Fruit fly (Drosophila melanogaster) whole organism, embryonic: Measurements from ENCODE around the gene CG5509.
"Not testable (repeated sequence)": the region's sequence is repeated elsewhere in the genome, so short reads cannot be mapped to it uniquely, and the experiment has no call there.

ENCODE experiments used
- Blimp-1 ChIP-seq: fragments of 200-800 bp; sonication (Bioruptor generic); optimal IDR thresholded peaks from 3 replicates; lab custom pipeline; 2018; ENCODE audit warnings: missing biosample characterization, missing genetic modification characterization, mild to moderate bottlenecking, moderate library complexity, missing genetic modification reagents
- CG10274 ChIP-seq: fragments of 200-800 bp; sonication (Bioruptor generic); optimal IDR thresholded peaks from 3 replicates; lab custom pipeline; 2017; ENCODE audit warnings: missing biosample characterization, mild to moderate bottlenecking, missing genetic modification characterization
- CG10654 ChIP-seq: fragments of 200-800 bp; sonication (Bioruptor generic); optimal IDR thresholded peaks from 2 replicates; lab custom pipeline; 2016; ENCODE audit warnings: missing biosample characterization, missing genetic modification characterization
- CG11093 ChIP-seq: fragments of 200-800 bp; sonication (Bioruptor generic); IDR thresholded peaks from 3 replicates; pipeline ENCODE4 v1.3.6; 2022; ENCODE audit warnings: missing biosample characterization, missing genetic modification characterization
- CG12391 ChIP-seq: fragments of 200-800 bp; sonication (Bioruptor generic); optimal IDR thresholded peaks from 3 replicates; lab custom pipeline; 2018; ENCODE audit warnings: missing biosample characterization, mild to moderate bottlenecking, missing genetic modification characterization, moderate library complexity
- CG14050 ChIP-seq: fragments of 200-800 bp; sonication (Bioruptor generic); IDR thresholded peaks from 3 replicates; pipeline ENCODE4 v1.3.6; 2022; ENCODE audit warnings: missing biosample characterization, missing genetic modification characterization
- CG14860 ChIP-seq: fragments of 200-800 bp; sonication (Bioruptor generic); IDR thresholded peaks from 3 replicates; pipeline ENCODE4 v1.3.6; 2022; ENCODE audit warnings: missing biosample characterization, missing genetic modification characterization; ENCODE audit not compliant: partially characterized antibody
- CG32772 ChIP-seq: fragments of 200-800 bp; sonication (Bioruptor generic); IDR thresholded peaks from 2 replicates; pipeline ENCODE4 v1.3.6; 2022; ENCODE audit warnings: missing biosample characterization, missing genetic modification characterization
- CG4424 ChIP-seq: fragments of 200-800 bp; sonication (Bioruptor generic); optimal IDR thresholded peaks from 3 replicates; lab custom pipeline; 2016; ENCODE audit warnings: missing biosample characterization, missing genetic modification characterization
- CG5180 ChIP-seq: fragments of 200-800 bp; sonication (Bioruptor generic); optimal IDR thresholded peaks from 3 replicates; lab custom pipeline; 2017; ENCODE audit warnings: missing biosample characterization, missing genetic modification characterization, mild to moderate bottlenecking, moderate library complexity, missing genetic modification reagents
- CG9727 ChIP-seq: fragments of 200-800 bp; sonication (Bioruptor generic); optimal IDR thresholded peaks from 3 replicates; lab custom pipeline; 2017; ENCODE audit warnings: missing biosample characterization, mild to moderate bottlenecking, missing genetic modification characterization
- CTCF ChIP-seq: fragments of 200-800 bp; sonication (Bioruptor generic); optimal IDR thresholded peaks from 2 replicates; lab custom pipeline; 2017; ENCODE audit warnings: missing biosample characterization, mild to moderate bottlenecking, missing genetic modification characterization, moderate library complexity
- Camta ChIP-seq: fragments of 200-800 bp; sonication (Bioruptor generic); optimal IDR thresholded peaks from 2 replicates; lab custom pipeline; 2016; ENCODE audit warnings: missing biosample characterization, missing genetic modification characterization
- D19A ChIP-seq: fragments of 200-800 bp; optimal IDR thresholded peaks from 3 replicates; lab custom pipeline; 2019; ENCODE audit warnings: missing biosample characterization, mild to moderate bottlenecking, missing genetic modification characterization, moderate library complexity
- Dad ChIP-seq: fragments of 200-800 bp; sonication (Bioruptor generic); optimal IDR thresholded peaks from 3 replicates; lab custom pipeline; 2016; ENCODE audit warnings: missing biosample characterization, missing genetic modification characterization
- Deaf1 ChIP-seq: fragments of 200-800 bp; optimal IDR thresholded peaks from 3 replicates; lab custom pipeline; 2019; ENCODE audit warnings: missing biosample characterization, mild to moderate bottlenecking, missing genetic modification characterization, moderate library complexity
- Dfd ChIP-seq, 2 experiments: fragments of >200 bp; optimal IDR thresholded peaks; 2 replicates each; lab custom pipeline; 2017; ENCODE audit warnings: missing biosample characterization in 2 of 2, missing genetic modification characterization in 2 of 2
- Dll ChIP-seq: fragments of 200-800 bp; sonication (Bioruptor generic); IDR thresholded peaks from 4 replicates; pipeline ENCODE4 v1.3.6; 2022; ENCODE audit warnings: missing biosample characterization, missing genetic modification characterization; ENCODE audit not compliant: partially characterized antibody
- Gug ChIP-seq: fragments of 200-800 bp; sonication (Bioruptor generic); IDR thresholded peaks from 4 replicates; pipeline ENCODE4 v1.3.6; 2022; ENCODE audit warnings: missing biosample characterization, missing genetic modification characterization
- Jarid2 ChIP-seq: fragments of 200-800 bp; sonication (Bioruptor generic); optimal IDR thresholded peaks from 3 replicates; lab custom pipeline; 2017; ENCODE audit warnings: mild to moderate bottlenecking, missing biosample characterization, missing genetic modification reagents, missing genetic modification characterization
- Med ChIP-seq: fragments of 200-800 bp; sonication (Bioruptor generic); peaks from one replicate; lab custom pipeline; 2016; ENCODE audit warnings: missing biosample characterization, missing genetic modification characterization, mild to moderate bottlenecking, inconsistent platforms, moderate library complexity
- Mes4 ChIP-seq: fragments of 200-800 bp; sonication (Bioruptor generic); optimal IDR thresholded peaks from 2 replicates; lab custom pipeline; 2016; ENCODE audit warnings: missing biosample characterization, missing genetic modification characterization
- NfI ChIP-seq: fragments of 200-800 bp; sonication (Bioruptor generic); optimal IDR thresholded peaks from 3 replicates; lab custom pipeline; 2018; ENCODE audit warnings: missing biosample characterization, mild to moderate bottlenecking, missing genetic modification characterization, moderate library complexity
- TFAM ChIP-seq: fragments of 200-800 bp; sonication (Bioruptor generic); optimal IDR thresholded peaks from 2 replicates; lab custom pipeline; 2017; ENCODE audit warnings: missing biosample characterization, missing genetic modification characterization, inconsistent platforms
- Tbp ChIP-seq: fragments of >200 bp; optimal IDR thresholded peaks from 2 replicates; lab custom pipeline; 2018; ENCODE audit warnings: missing biosample characterization, missing genetic modification characterization
- Trl ChIP-seq, 3 experiments: fragments of >200 bp in 2 of 3; fragments of 200-800 bp in 1 of 3; sonication (Bioruptor generic) in 1 of 3; optimal IDR thresholded peaks; 2 replicates in 1 of 3; 3 replicates in 2 of 3; lab custom pipeline; 2016 to 2017; ENCODE audit warnings: missing biosample characterization in 1 of 3, missing genetic modification characterization in 1 of 3
- ase ChIP-seq: fragments of 200-800 bp; sonication (Bioruptor generic); IDR thresholded peaks from 3 replicates; pipeline ENCODE4 v1.3.6; 2022; ENCODE audit warnings: missing biosample characterization, missing genetic modification characterization
- cg ChIP-seq: fragments of 200-800 bp; sonication (Bioruptor generic); optimal IDR thresholded peaks from 3 replicates; lab custom pipeline; 2019; ENCODE audit warnings: missing biosample characterization, mild to moderate bottlenecking, missing genetic modification characterization, moderate library complexity
- dysf ChIP-seq: fragments of 200-800 bp; sonication (Bioruptor generic); IDR thresholded peaks from 3 replicates; pipeline ENCODE4 v1.3.6; 2022; ENCODE audit warnings: missing biosample characterization, missing genetic modification characterization
- grau ChIP-seq: fragments of 200-800 bp; optimal IDR thresholded peaks from 3 replicates; lab custom pipeline; 2019; ENCODE audit warnings: missing biosample characterization, mild to moderate bottlenecking, missing genetic modification characterization, moderate library complexity
- lbe ChIP-seq: fragments of 200-800 bp; sonication (Bioruptor generic); optimal IDR thresholded peaks from 2 replicates; lab custom pipeline; 2016; ENCODE audit warnings: missing biosample characterization, mild to moderate bottlenecking, missing genetic modification characterization
- nom ChIP-seq: fragments of 200-800 bp; sonication (Bioruptor generic); optimal IDR thresholded peaks from 2 replicates; lab custom pipeline; 2017; ENCODE audit warnings: missing biosample characterization, missing genetic modification characterization, mild to moderate bottlenecking, moderate library complexity, missing genetic modification reagents
- onecut ChIP-seq: fragments of 200-800 bp; sonication (Bioruptor generic); IDR thresholded peaks from 2 replicates; pipeline ENCODE4 v1.3.6; 2022; ENCODE audit warnings: missing biosample characterization, missing genetic modification characterization
- pros ChIP-seq: fragments of 200-800 bp; sonication (Bioruptor generic); optimal IDR thresholded peaks from 3 replicates; lab custom pipeline; 2019; ENCODE audit warnings: missing biosample characterization, mild to moderate bottlenecking, missing genetic modification characterization, moderate library complexity
- sens ChIP-seq: fragments of 200-800 bp; sonication (Bioruptor generic); peaks from one replicate; lab custom pipeline; 2016; ENCODE audit warnings: missing biosample characterization, missing genetic modification characterization
- sug ChIP-seq: fragments of 200-800 bp; optimal IDR thresholded peaks from 2 replicates; lab custom pipeline; 2019; ENCODE audit warnings: missing biosample characterization, mild to moderate bottlenecking, missing genetic modification characterization, moderate library complexity
- unc-4 ChIP-seq: fragments of 200-800 bp; sonication (Bioruptor generic); IDR thresholded peaks from 2 replicates; pipeline ENCODE4 v1.3.6; 2022; ENCODE audit warnings: missing biosample characterization, missing genetic modification characterization; ENCODE audit not compliant: partially characterized antibody
- yki ChIP-seq: fragments of >200 bp; optimal IDR thresholded peaks from 3 replicates; lab custom pipeline; 2018

The CG5509 gene

dm6 chr3R:12459879-12460522 lies 7.7 kb downstream of the CG5509 start, which contains the start of the genes CG5961 and Polr3C (continued):
- TF ChIP-seq TFAM, result no peak
- peak; percentile 14 for TF ChIP-seq pros (GFP tag; lab: Kevin White, UChicago)
- TF ChIP-seq unc-4 (GFP tag; lab: Robert Waterston, UW), result peak; percentile 43; the same call in 1 of the 2 replicates
- TF ChIP-seq grau (tag; lab: Kevin White, UChicago), result no peak
- no peak for TF ChIP-seq CG4424
- no peak for TF ChIP-seq CG14050 (GFP tag; lab: Robert Waterston, UW)
- no peak for TF ChIP-seq CG32772 (GFP tag; lab: Robert Waterston, UW)
- no peak for TF ChIP-seq Mes4 (GFP tag; lab: Kevin White, UChicago)
- no peak for TF ChIP-seq ase (GFP tag; lab: Robert Waterston, UW)
- TF ChIP-seq CG10274 (GFP tag; lab: Kevin White, UChicago), result no peak
- peak; percentile 6 for TF ChIP-seq CG12391 (tag; lab: Kevin White, UChicago)
- no peak for TF ChIP-seq Camta (GFP tag; lab: Kevin White, UChicago)
- TF ChIP-seq Dll, result peak; percentile 43; the same call in 2 of the 4 replicates
- peak; percentile 61 for TF ChIP-seq D19A
- TF ChIP-seq Dad (GFP tag; lab: Kevin White, UChicago), result no peak
- no peak for TF ChIP-seq dysf
- no peak for TF ChIP-seq Dfd (GFP tag; optimal IDR thresholded peaks at IDR 0.05; lab: Kevin White, UChicago)
- no peak for TF ChIP-seq lbe (GFP tag; lab: Kevin White, UChicago)
- no peak for TF ChIP-seq CG14860 (GFP tag; lab: Robert Waterston, UW)
- TF ChIP-seq NfI, result no peak
- TF ChIP-seq, all 482 proteins: peak for 56

- not testable (repeated sequence) for TF ChIP-seq CG10654 (GFP tag; lab: Kevin White, UChicago); CG11093 (GFP tag; lab: Robert Waterston, UW); CG9727 (GFP tag; lab: Kevin White, UChicago)
Measured at dm6 chr3R:12465198-12465597, 12.9 kb downstream of the CG5509 start, which contains the start of gene CG5608. CG5608 (minus strand) TSS chr3R:12465298.

dm6 chr3R:12467675-12468074 lies 15.4 kb downstream of the CG5509 start, which contains the start of gene Hsp70Ba:
Hsp70Ba (minus strand) TSS chr3R:12467776.
- TF ChIP-seq onecut (GFP tag; lab: Robert Waterston, UW), result peak; percentile 66
- TF ChIP-seq Trl (optimal IDR thresholded peaks at IDR 0.05; lab: Kevin White, UChicago), result peak in 1 of 2 experiments; percentile 70
- TF ChIP-seq Trl (GFP tag; optimal IDR thresholded peaks at IDR 0.05; lab: Kevin White, UChicago), result not testable (repeated sequence)

dm6 chr3R:12477239-12477865 lies 25.1 kb downstream of the CG5509 start:
- peak; percentile 63 for TF ChIP-seq Tbp (GFP tag; lab: Kevin White, UChicago)
- TF ChIP-seq sens (GFP tag; lab: Kevin White, UChicago), result peak; percentile 61
- TF ChIP-seq Jarid2 (GFP tag; lab: Kevin White, UChicago), result peak; percentile 88
- TF ChIP-seq Trl (optimal IDR thresholded peaks at IDR 0.05; lab: Kevin White, UChicago), result peak; percentile 71 to 86
- not testable (repeated sequence) for TF ChIP-seq Trl (GFP tag; optimal IDR thresholded peaks at IDR 0.05; lab: Kevin White, UChicago)
- peak; percentile 91 for TF ChIP-seq CG5180 (GFP tag; lab: Kevin White, UChicago)
- TF ChIP-seq Gug (GFP tag; lab: Robert Waterston, UW), result peak; percentile 53; the same call in 1 of the 4 replicates
- TF ChIP-seq Med (GFP tag; lab: Kevin White, UChicago), result peak; percentile 43
- peak; percentile 18 for TF ChIP-seq Blimp-1 (GFP tag; lab: Kevin White, UChicago)
- peak; percentile 36 for TF ChIP-seq Deaf1
- peak; percentile 11 for TF ChIP-seq nom (GFP tag; lab: Kevin White, UChicago)
- peak; percentile 41 for TF ChIP-seq cg
- TF ChIP-seq CTCF (GFP tag; lab: Kevin White, UChicago), result peak; percentile 44
- TF ChIP-seq onecut (GFP tag; lab: Robert Waterston, UW), result peak; percentile 71
- TF ChIP-seq yki (lab: Kevin White, UChicago), result peak; percentile 15
- peak; percentile 4 for TF ChIP-seq sug (tag; lab: Kevin White, UChicago)
